Worm (Caenorhabditis elegans) whole organism, midembryonic: ENCODE results near the gene ifd-2.

Experiments used
- T22C8.4 ChIP-seq: fragments of 200-800 bp; sonication (Bioruptor generic); IDR thresholded peaks from 2 replicates; pipeline ENCODE4 v1.3.6; 2022; ENCODE audit warnings: missing genetic modification characterization, missing compliant biosample characterization
- cog-1 ChIP-seq: sonication (generic microtip); optimal IDR thresholded peaks from 2 replicates; lab custom pipeline; 2016; ENCODE audit warnings: missing genetic modification characterization, missing compliant biosample characterization
- flt-1 ChIP-seq: fragments of 200-800 bp; sonication (Bioruptor generic); IDR thresholded peaks from 2 replicates; pipeline ENCODE4 v1.3.6; 2022; ENCODE audit warnings: missing genetic modification characterization, missing compliant biosample characterization
- klf-2 ChIP-seq: fragments of 200-800 bp; sonication (Bioruptor generic); conservative IDR thresholded peaks from 2 replicates; pipeline ENCODE4 v1.3.6; 2022; ENCODE audit warnings: missing genetic modification reagents, missing genetic modification characterization, missing compliant biosample characterization
- med-1 ChIP-seq: sonication (generic microtip); optimal IDR thresholded peaks from 2 replicates; lab custom pipeline; 2017; ENCODE audit warnings: missing genetic modification characterization, mild to moderate bottlenecking, missing compliant biosample characterization, antibody characterized with exemption, missing genetic modification reagents; ENCODE audit not compliant: insufficient read depth
- ref-1 ChIP-seq: fragments of 200-800 bp; sonication (Bioruptor generic); conservative IDR thresholded peaks from 2 replicates; pipeline ENCODE4 v1.3.6; 2022; ENCODE audit warnings: missing genetic modification reagents, missing genetic modification characterization, missing compliant biosample characterization
- tab-1 ChIP-seq: fragments of 200-800 bp; sonication (Bioruptor generic); IDR thresholded peaks from 2 replicates; pipeline ENCODE4 v1.3.6; 2022; ENCODE audit warnings: missing genetic modification characterization, missing compliant biosample characterization
- ztf-23 ChIP-seq: fragments of 200-800 bp; sonication (Bioruptor generic); IDR thresholded peaks from 2 replicates; pipeline ENCODE4 v1.3.6; 2022; ENCODE audit warnings: missing genetic modification reagents, missing genetic modification characterization, missing compliant biosample characterization
- ztf-29 ChIP-seq: fragments of 200-800 bp; sonication (Bioruptor generic); IDR thresholded peaks from 2 replicates; pipeline ENCODE4 v1.3.6; 2022; ENCODE audit warnings: missing genetic modification reagents, missing genetic modification characterization, missing compliant biosample characterization

ifd-2 gene

ce11 chrX:815929-816328 is at the start of gene ifd-2:
TSS of gene ifd-2 (minus strand) at chrX:815929.
- TF ChIP-seq cog-1 (tag; lab: Kevin White, UChicago) (no peak), T22C8.4 (no peak), ztf-23 (no peak), tab-1 (GFP tag; lab: Robert Waterston, UW) (no peak), klf-2 (no peak), flt-1 (no peak), ztf-29 (GFP tag; lab: Robert Waterston, UW) (no peak), med-1 (GFP tag; lab: Kevin White, UChicago) (no peak), ref-1 (GFP tag; lab: Robert Waterston, UW) (no peak)

DNA sequence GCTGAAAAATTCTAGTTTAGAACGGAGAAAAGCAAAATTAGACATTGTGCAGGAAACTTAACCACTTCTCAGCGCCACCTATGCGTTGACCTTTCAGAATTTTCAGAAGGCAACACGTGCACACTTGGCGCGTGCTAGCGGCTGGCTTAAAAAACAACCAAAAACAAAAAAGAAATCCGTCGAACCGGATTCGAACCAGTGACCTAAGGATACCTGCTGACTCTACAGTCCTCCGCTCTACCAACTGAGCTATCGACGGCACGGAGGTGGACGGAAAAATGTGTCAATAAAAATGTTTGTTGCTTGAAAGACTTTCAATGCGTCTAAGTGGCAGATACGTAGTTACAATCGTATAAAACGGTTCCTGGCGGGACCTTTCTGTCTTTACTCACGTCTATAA is 49.5 kb upstream of the ifd-2 start:
- TF ChIP-seq cog-1 (tag; lab: Kevin White, UChicago) (no peak), klf-2 (no peak), med-1 (GFP tag; lab: Kevin White, UChicago) (no peak), ref-1 (GFP tag; lab: Robert Waterston, UW) (no peak), flt-1 (no peak), T22C8.4 (no peak), tab-1 (GFP tag; lab: Robert Waterston, UW) (no peak), ztf-29 (GFP tag; lab: Robert Waterston, UW) (no peak), ztf-23 (no peak)

- TF ChIP-seq cog-1 (tag; lab: Kevin White, UChicago) (no peak), med-1 (GFP tag; lab: Kevin White, UChicago) (no peak)
Measured at ce11 chrX:864293-864731, 48.6 kb upstream of the ifd-2 start.

DNA sequence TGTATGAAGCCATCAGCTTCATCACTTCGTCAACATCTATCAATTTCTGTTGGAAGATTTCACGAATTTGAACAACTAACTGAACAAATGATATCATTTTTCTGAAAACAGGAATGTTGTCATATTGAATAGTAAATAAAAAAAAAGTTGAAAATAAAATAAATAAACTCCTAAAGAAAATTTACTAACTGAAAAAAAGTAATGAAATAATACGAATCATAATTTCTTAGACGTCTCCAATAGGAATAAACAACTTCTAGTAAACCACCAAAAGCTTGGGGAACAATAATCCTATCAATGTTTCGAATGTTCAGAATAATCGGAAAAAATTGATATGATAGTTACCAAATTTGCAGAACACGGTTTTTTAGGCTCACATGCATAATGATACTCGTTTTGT is 47.7 kb upstream of the ifd-2 start, which contains the start of gene cdo-1:
Gene cdo-1, minus strand, starts transcription at position 101 of the 400 bp plus-strand sequence.
- no peak for TF ChIP-seq T22C8.4
- TF ChIP-seq ztf-23: no peak
- TF ChIP-seq klf-2: no peak
- no peak for TF ChIP-seq cog-1 (tag; lab: Kevin White, UChicago)
- no peak for TF ChIP-seq ref-1 (GFP tag; lab: Robert Waterston, UW)
- no peak for TF ChIP-seq tab-1 (GFP tag; lab: Robert Waterston, UW)

ce11 chrX:861378-861777 is 45.6 kb upstream of the ifd-2 start:
- TF ChIP-seq med-1 (GFP tag; lab: Kevin White, UChicago) (no peak), tab-1 (GFP tag; lab: Robert Waterston, UW) (no peak), T22C8.4 (no peak), klf-2 (no peak), flt-1 (no peak), ztf-23 (no peak), ref-1 (GFP tag; lab: Robert Waterston, UW) (no peak), cog-1 (tag; lab: Kevin White, UChicago) (no peak), ztf-29 (GFP tag; lab: Robert Waterston, UW) (no peak)

ce11 chrX:859401-859800 is 43.7 kb upstream of the ifd-2 start, which contains the start of gene F56F10.2:
TSS of gene F56F10.2 (plus strand) at chrX:859615.
- TF ChIP-seq ref-1 (GFP tag; lab: Robert Waterston, UW) (no peak), tab-1 (GFP tag; lab: Robert Waterston, UW) (no peak)

DNA sequence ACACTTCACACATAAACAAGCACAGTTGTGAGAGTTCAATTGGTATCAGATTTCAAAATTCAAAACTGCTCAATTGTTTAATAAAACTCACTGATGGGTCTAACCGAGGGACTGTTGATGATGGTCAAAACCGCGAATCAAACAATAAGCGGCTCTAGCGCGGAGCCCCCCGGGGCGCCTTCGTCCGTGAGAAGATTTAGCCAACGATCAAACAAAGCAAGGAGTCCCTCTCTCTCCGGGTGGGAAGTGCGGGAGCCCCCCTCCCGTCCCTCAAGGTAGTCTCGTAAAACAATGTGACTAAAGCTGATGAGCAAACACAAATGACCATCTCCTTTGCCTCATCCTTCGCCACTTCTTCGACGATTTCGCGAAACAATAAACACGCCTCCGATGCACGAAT is 41.9 kb upstream of the ifd-2 start:
- TF ChIP-seq ztf-29 (GFP tag; lab: Robert Waterston, UW) (peak; percentile 6; the same call in 1 of the 2 replicates), flt-1 (no peak)

DNA sequence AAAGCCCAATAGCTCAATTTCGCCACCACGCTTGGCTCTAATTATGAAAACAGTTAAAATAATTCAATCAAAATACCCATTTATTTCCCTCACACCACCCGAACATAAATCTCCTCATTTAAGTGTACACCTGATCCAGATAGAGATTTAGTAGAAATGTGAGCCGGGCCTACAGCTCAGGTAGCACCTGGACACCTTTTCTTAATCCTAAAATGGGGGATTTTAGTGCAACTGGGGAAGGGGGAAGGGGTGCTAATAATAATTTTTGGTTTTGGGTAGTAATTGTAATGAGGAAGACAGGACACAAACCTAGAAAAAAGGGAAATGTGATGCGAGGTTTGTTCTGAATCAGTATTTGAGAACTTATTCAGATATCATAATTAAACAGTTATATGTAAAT is 37.9 kb upstream of the ifd-2 start:
- TF ChIP-seq ztf-29 (GFP tag; lab: Robert Waterston, UW) (no peak), klf-2 (no peak), med-1 (GFP tag; lab: Kevin White, UChicago) (no peak), tab-1 (GFP tag; lab: Robert Waterston, UW) (no peak), ztf-23 (no peak), ref-1 (GFP tag; lab: Robert Waterston, UW) (no peak), cog-1 (tag; lab: Kevin White, UChicago) (no peak), flt-1 (no peak), T22C8.4 (no peak)

- TF ChIP-seq tab-1 (GFP tag; lab: Robert Waterston, UW) (0 out of 2 replicates have a peak, but pooled peaks have one; percentile 43), flt-1 (no peak)
Measured at ce11 chrX:852739-853268, 37.1 kb upstream of the ifd-2 start.

DNA sequence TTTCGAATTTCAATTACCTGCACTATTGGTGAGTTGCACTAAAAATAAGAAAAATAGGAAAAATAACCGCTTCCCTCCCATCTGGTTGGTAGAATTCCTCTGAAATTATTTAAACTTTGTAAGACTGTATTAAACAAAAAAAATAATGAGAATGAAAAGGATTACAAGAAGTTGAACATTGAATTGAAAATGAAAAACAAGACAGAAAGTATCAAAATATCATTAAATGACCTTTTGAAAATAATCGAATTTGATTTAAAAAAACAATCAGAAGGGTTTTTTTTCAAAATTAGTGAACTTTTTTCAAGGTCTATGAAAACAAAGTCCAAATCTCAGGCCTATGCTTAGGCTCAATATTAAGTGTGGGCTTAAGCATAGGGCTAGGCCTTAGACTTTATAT is 35.7 kb upstream of the ifd-2 start, which contains the start of gene igcm-1:
Gene igcm-1, minus strand, starts transcription at position 101 of the 400 bp plus-strand sequence.
- TF ChIP-seq ref-1 (GFP tag; lab: Robert Waterston, UW) (no peak), flt-1 (no peak), med-1 (GFP tag; lab: Kevin White, UChicago) (no peak), cog-1 (tag; lab: Kevin White, UChicago) (no peak), T22C8.4 (no peak), ztf-23 (no peak)

ce11 chrX:845443-845842 is 29.7 kb upstream of the ifd-2 start:
- TF ChIP-seq cog-1 (tag; lab: Kevin White, UChicago) (no peak), med-1 (GFP tag; lab: Kevin White, UChicago) (no peak), T22C8.4 (no peak), tab-1 (GFP tag; lab: Robert Waterston, UW) (no peak), ref-1 (GFP tag; lab: Robert Waterston, UW) (no peak), klf-2 (no peak), ztf-29 (GFP tag; lab: Robert Waterston, UW) (no peak), flt-1 (no peak), ztf-23 (no peak)
